Worm (Caenorhabditis elegans): ENCODE data around the gene kin-2.

DNA sequence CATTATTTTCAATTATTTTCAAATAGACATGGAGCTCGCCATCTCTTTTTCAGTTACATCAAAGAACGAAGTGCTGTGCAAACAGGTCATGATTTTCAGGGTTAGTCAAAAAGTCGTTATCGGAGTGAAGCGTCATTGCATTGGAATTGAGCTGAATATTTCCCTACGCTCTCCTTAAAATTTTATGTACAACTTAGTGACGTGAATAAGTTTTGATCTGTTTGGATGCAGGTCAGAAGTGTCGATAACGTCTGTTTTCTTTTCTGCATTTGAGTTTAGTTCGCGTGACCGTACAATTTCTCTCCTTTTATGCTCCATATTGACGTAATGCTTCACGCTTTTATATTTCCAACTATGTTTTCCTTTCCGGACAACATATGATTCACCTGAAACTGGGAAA is 47.3 kb upstream of the kin-2 start:
- TF ChIP-seq F13C5.2 (tag; optimal IDR thresholded peaks at IDR 0.05) (no peak), flt-1 (GFP tag; IDR thresholded peaks at IDR 0.05) (no peak), B0310.2 (tag; optimal IDR thresholded peaks at IDR 0.05) (no peak), sea-1 (GFP tag; conservative IDR thresholded peaks at IDR 0.05) (no peak), aly-1 (tag; optimal IDR thresholded peaks at IDR 0.05) (no peak), ceh-36 (tag; optimal IDR thresholded peaks at IDR 0.05) (no peak), ama-1 (optimal IDR thresholded peaks at IDR 0.05) (no peak), scrt-1 (GFP tag; IDR thresholded peaks at IDR 0.05) (no peak), tbx-37 (GFP tag; conservative IDR thresholded peaks at IDR 0.05) (no peak), ceh-13 (GFP tag; optimal IDR thresholded peaks at IDR 0.05) (no peak)

All from whole organism, early embryonic.